Worm (Caenorhabditis elegans) whole organism, young adult: ENCODE results near the gene cest-1.1.
"Not testable (repeated sequence)": the region's sequence is repeated elsewhere in the genome, so short reads cannot be mapped to it uniquely, and the experiment has no call there.

Source experiments
- C06A6.2 ChIP-seq: fragments of 200-800 bp; sonication (Bioruptor generic); conservative IDR thresholded peaks from 2 replicates; pipeline ENCODE4 v1.3.6; 2022; ENCODE audit warnings: missing genetic modification characterization, missing compliant biosample characterization
- F23B12.7 ChIP-seq: sonication (generic microtip); optimal IDR thresholded peaks from 2 replicates; lab custom pipeline; 2017; ENCODE audit warnings: missing genetic modification characterization, mild to moderate bottlenecking, missing compliant biosample characterization, antibody characterized with exemption, moderate library complexity; ENCODE audit not compliant: insufficient read depth
- F33H1.4 ChIP-seq: fragments of 200-800 bp; sonication (Bioruptor generic); IDR thresholded peaks from 2 replicates; pipeline ENCODE4 v1.3.6; 2022; ENCODE audit warnings: missing genetic modification reagents, missing genetic modification characterization, missing compliant biosample characterization
- F49E8.2 ChIP-seq: sonication (generic microtip); optimal IDR thresholded peaks from 3 replicates; lab custom pipeline; 2017; ENCODE audit warnings: missing genetic modification characterization, mild to moderate bottlenecking, missing compliant biosample characterization, antibody characterized with exemption, moderate library complexity; ENCODE audit not compliant: insufficient read depth
- F52B5.7 ChIP-seq: sonication (generic microtip); optimal IDR thresholded peaks from 2 replicates; lab custom pipeline; 2016; ENCODE audit warnings: mild to moderate bottlenecking, missing genetic modification characterization, missing compliant biosample characterization
- K12H6.12 ChIP-seq: fragments of 200-800 bp; sonication (Bioruptor generic); optimal IDR thresholded peaks from 2 replicates; lab custom pipeline; 2018; ENCODE audit warnings: mild to moderate bottlenecking, missing genetic modification characterization, missing compliant biosample characterization
- T07F8.4 ChIP-seq: sonication (generic microtip); optimal IDR thresholded peaks from 2 replicates; lab custom pipeline; 2016; ENCODE audit warnings: mild to moderate bottlenecking, missing genetic modification characterization, moderate library complexity, missing compliant biosample characterization
- Y67H2A.10 ChIP-seq: fragments of 200-800 bp; sonication (Bioruptor generic); conservative IDR thresholded peaks from 2 replicates; pipeline ENCODE4 v1.3.6; 2022; ENCODE audit warnings: missing genetic modification reagents, missing genetic modification characterization, missing compliant biosample characterization
- Y79H2A.3 ChIP-seq: fragments of 200-800 bp; sonication (Bioruptor generic); conservative IDR thresholded peaks from 2 replicates; pipeline ENCODE4 v1.3.6; 2022; ENCODE audit warnings: missing genetic modification reagents, missing genetic modification characterization, missing compliant biosample characterization
- Y95B8A.8 ChIP-seq: fragments of 200-800 bp; sonication (Bioruptor generic); IDR thresholded peaks from 2 replicates; pipeline ENCODE4 v1.3.6; 2022; ENCODE audit warnings: missing genetic modification reagents, missing genetic modification characterization, missing compliant biosample characterization
- aptf-2 ChIP-seq: fragments of 200-800 bp; sonication (Bioruptor generic); conservative IDR thresholded peaks from 2 replicates; pipeline ENCODE4 v1.3.6; 2022; ENCODE audit warnings: missing genetic modification reagents, missing genetic modification characterization, missing compliant biosample characterization
- atf-7 ChIP-seq: sonication (generic microtip); optimal IDR thresholded peaks from 2 replicates; lab custom pipeline; 2017; ENCODE audit warnings: mild to moderate bottlenecking, missing genetic modification characterization, missing compliant biosample characterization
- attf-3 ChIP-seq: fragments of 200-800 bp; sonication (Bioruptor generic); conservative IDR thresholded peaks from 2 replicates; pipeline ENCODE4 v1.3.6; 2022; ENCODE audit warnings: missing genetic modification reagents, missing genetic modification characterization, missing compliant biosample characterization
- attf-5 ChIP-seq: fragments of 200-800 bp; sonication (Bioruptor generic); optimal IDR thresholded peaks from 2 replicates; lab custom pipeline; 2018; ENCODE audit warnings: mild to moderate bottlenecking, missing genetic modification characterization, missing compliant biosample characterization
- ceh-27 ChIP-seq: fragments of 200-800 bp; sonication (Bioruptor generic); optimal IDR thresholded peaks from 2 replicates; lab custom pipeline; 2018; ENCODE audit warnings: mild to moderate bottlenecking, missing genetic modification characterization, moderate library complexity, missing compliant biosample characterization
- ceh-40 ChIP-seq: fragments of 200-800 bp; sonication (Bioruptor generic); IDR thresholded peaks from 2 replicates; pipeline ENCODE4 v1.3.6; 2022; ENCODE audit warnings: missing genetic modification characterization, missing compliant biosample characterization
- dox-1 ChIP-seq: fragments of 200-800 bp; sonication (Bioruptor generic); IDR thresholded peaks from 2 replicates; pipeline ENCODE4 v1.3.6; 2022; ENCODE audit warnings: missing genetic modification reagents, missing genetic modification characterization, missing compliant biosample characterization
- dpff-1 ChIP-seq: sonication (generic microtip); optimal IDR thresholded peaks from 2 replicates; lab custom pipeline; 2017; ENCODE audit warnings: mild to moderate bottlenecking, missing genetic modification characterization, missing compliant biosample characterization
- egl-44 ChIP-seq: fragments of 200-800 bp; sonication (Bioruptor generic); IDR thresholded peaks from 2 replicates; pipeline ENCODE4 v1.3.6; 2022; ENCODE audit warnings: missing genetic modification reagents, missing genetic modification characterization, missing compliant biosample characterization
- egrh-3 ChIP-seq: fragments of 200-800 bp; sonication (Bioruptor generic); IDR thresholded peaks from 2 replicates; pipeline ENCODE4 v1.3.6; 2022; ENCODE audit warnings: missing genetic modification reagents, missing genetic modification characterization, missing compliant biosample characterization
- ets-4 ChIP-seq: fragments of 200-800 bp; sonication (Bioruptor generic); optimal IDR thresholded peaks from 2 replicates; lab custom pipeline; 2018; ENCODE audit warnings: mild to moderate bottlenecking, missing genetic modification characterization, missing compliant biosample characterization
- gei-17 ChIP-seq: fragments of 200-800 bp; sonication (Bioruptor generic); optimal IDR thresholded peaks from 2 replicates; lab custom pipeline; 2018; ENCODE audit warnings: mild to moderate bottlenecking, missing genetic modification characterization, missing compliant biosample characterization
- him-1 ChIP-seq: sonication (generic microtip); optimal IDR thresholded peaks from 2 replicates; lab custom pipeline; 2016; ENCODE audit warnings: missing genotype, missing genetic modification reagents, missing genetic modification characterization, missing compliant biosample characterization
- hlh-12 ChIP-seq: sonication (generic microtip); optimal IDR thresholded peaks from 2 replicates; lab custom pipeline; 2016; ENCODE audit warnings: missing genetic modification characterization, missing compliant biosample characterization
- hmg-1.2 ChIP-seq: fragments of 200-800 bp; sonication (Bioruptor generic); IDR thresholded peaks from 2 replicates; pipeline ENCODE4 v1.3.6; 2022; ENCODE audit warnings: missing genetic modification reagents, missing genetic modification characterization, missing compliant biosample characterization
- hsf-1 ChIP-seq: fragments of 200-800 bp; sonication (Bioruptor generic); IDR thresholded peaks from 2 replicates; pipeline ENCODE4 v1.3.6; 2022; ENCODE audit warnings: missing genetic modification reagents, missing genetic modification characterization, missing compliant biosample characterization
- lin-40 ChIP-seq: sonication (generic microtip); optimal IDR thresholded peaks from 2 replicates; lab custom pipeline; 2016; ENCODE audit warnings: missing genetic modification characterization, mild to moderate bottlenecking, missing compliant biosample characterization, missing genotype, missing genetic modification reagents
- lin-54 ChIP-seq: fragments of 200-800 bp; sonication (Bioruptor generic); optimal IDR thresholded peaks from 2 replicates; lab custom pipeline; 2018; ENCODE audit warnings: mild to moderate bottlenecking, missing genetic modification characterization, missing compliant biosample characterization
- lsl-1 ChIP-seq: fragments of 200-800 bp; sonication (Bioruptor generic); optimal IDR thresholded peaks from 2 replicates; lab custom pipeline; 2018; ENCODE audit warnings: mild to moderate bottlenecking, missing genetic modification characterization, moderate library complexity, missing compliant biosample characterization
- madf-3 ChIP-seq: fragments of 200-800 bp; sonication (Bioruptor generic); IDR thresholded peaks from 2 replicates; pipeline ENCODE4 v1.3.6; 2022; ENCODE audit warnings: missing genetic modification reagents, missing genetic modification characterization, missing compliant biosample characterization
- mcd-1 ChIP-seq: fragments of 200-800 bp; sonication (Bioruptor generic); IDR thresholded peaks from 2 replicates; pipeline ENCODE4 v1.3.6; 2022; ENCODE audit warnings: missing genetic modification reagents, missing genetic modification characterization, missing compliant biosample characterization
- nfyb-1 ChIP-seq: fragments of 200-800 bp; sonication (Bioruptor generic); IDR thresholded peaks from 2 replicates; pipeline ENCODE4 v1.3.6; 2022; ENCODE audit warnings: missing genetic modification reagents, missing genetic modification characterization, missing compliant biosample characterization
- nhr-179 ChIP-seq: sonication (generic microtip); optimal IDR thresholded peaks from 2 replicates; lab custom pipeline; 2016; ENCODE audit warnings: mild to moderate bottlenecking, missing genetic modification characterization, missing compliant biosample characterization
- nhr-27 ChIP-seq: fragments of 200-800 bp; sonication (Bioruptor generic); optimal IDR thresholded peaks from 2 replicates; lab custom pipeline; 2018; ENCODE audit warnings: mild to moderate bottlenecking, missing genetic modification characterization, moderate library complexity, missing compliant biosample characterization
- nhr-80 ChIP-seq: sonication (generic microtip); optimal IDR thresholded peaks from 2 replicates; lab custom pipeline; 2016; ENCODE audit warnings: missing genetic modification characterization, missing compliant biosample characterization
- rec-8 ChIP-seq, 2 experiments: sonication (generic microtip); optimal IDR thresholded peaks; 2 replicates each; lab custom pipeline; 2016; ENCODE audit warnings: mild to moderate bottlenecking in 2 of 2, missing genetic modification characterization in 2 of 2, missing genetic modification reagents in 2 of 2, missing genotype in 2 of 2, missing biosample characterization in 1 of 2, missing compliant biosample characterization in 1 of 2, moderate library complexity in 1 of 2
- snpc-1.3 ChIP-seq: sonication (generic microtip); optimal IDR thresholded peaks from 2 replicates; lab custom pipeline; 2017; ENCODE audit warnings: missing genetic modification characterization, mild to moderate bottlenecking, missing compliant biosample characterization, antibody characterized with exemption, moderate library complexity, missing genotype, missing genetic modification reagents; ENCODE audit not compliant: insufficient read depth
- snpc-3.4 ChIP-seq: sonication (generic microtip); optimal IDR thresholded peaks from 2 replicates; lab custom pipeline; 2017; ENCODE audit warnings: missing genetic modification characterization, mild to moderate bottlenecking, missing compliant biosample characterization, antibody characterized with exemption, moderate library complexity, missing genotype, missing genetic modification reagents
- sptf-2 ChIP-seq: fragments of 200-800 bp; sonication (Bioruptor generic); optimal IDR thresholded peaks from 2 replicates; lab custom pipeline; 2018; ENCODE audit warnings: mild to moderate bottlenecking, missing genetic modification characterization, missing compliant biosample characterization
- tbp1 ChIP-seq: fragments of 200-800 bp; sonication (Bioruptor generic); optimal IDR thresholded peaks from 2 replicates; lab custom pipeline; 2018; ENCODE audit warnings: mild to moderate bottlenecking, missing genetic modification characterization, missing compliant biosample characterization
- ztf-18 ChIP-seq: sonication (generic microtip); optimal IDR thresholded peaks from 2 replicates; lab custom pipeline; 2016; ENCODE audit warnings: missing genotype, mild to moderate bottlenecking, missing genetic modification characterization, missing compliant biosample characterization
- ztf-22 ChIP-seq: fragments of 200-800 bp; sonication (Bioruptor generic); optimal IDR thresholded peaks from 2 replicates; lab custom pipeline; 2018; ENCODE audit warnings: mild to moderate bottlenecking, missing genetic modification characterization, moderate library complexity, missing compliant biosample characterization

The cest-1.1 gene

ce11 chrV:14210743-14211142 is 44.2 kb upstream of the cest-1.1 start, which contains the start of gene str-230:
str-230 (minus strand) TSS chrV:14210843.
- TF ChIP-seq nhr-179 (tag; lab: Kevin White, UChicago): no peak
- no peak for TF ChIP-seq Y79H2A.3
- no peak for TF ChIP-seq snpc-1.3 (tag; lab: Kevin White, UChicago)
- TF ChIP-seq tbp1 (GFP tag; lab: Kevin White, UChicago): no peak
- no peak for TF ChIP-seq F52B5.7 (tag; lab: Kevin White, UChicago)
- TF ChIP-seq Y95B8A.8 (GFP tag; lab: Robert Waterston, UW): no peak
- TF ChIP-seq attf-3 (GFP tag; lab: Robert Waterston, UW): no peak
- TF ChIP-seq F33H1.4 (GFP tag; lab: Robert Waterston, UW): no peak
- no peak for TF ChIP-seq nhr-80 (tag; lab: Kevin White, UChicago)

- TF ChIP-seq Y67H2A.10 (GFP tag; lab: Robert Waterston, UW); snpc-1.3 (tag; lab: Kevin White, UChicago); rec-8 (tag; optimal IDR thresholded peaks at IDR 0.05; lab: Kevin White, UChicago): not testable (repeated sequence)
- TF ChIP-seq, all 124 proteins: peak for 0; not testable (repeated sequence) for 124
Measured at ce11 chrV:14205214-14205613, 38.7 kb upstream of the cest-1.1 start, which contains the start of gene T16A9.3. T16A9.3 (plus strand) TSS chrV:14205514.

DNA sequence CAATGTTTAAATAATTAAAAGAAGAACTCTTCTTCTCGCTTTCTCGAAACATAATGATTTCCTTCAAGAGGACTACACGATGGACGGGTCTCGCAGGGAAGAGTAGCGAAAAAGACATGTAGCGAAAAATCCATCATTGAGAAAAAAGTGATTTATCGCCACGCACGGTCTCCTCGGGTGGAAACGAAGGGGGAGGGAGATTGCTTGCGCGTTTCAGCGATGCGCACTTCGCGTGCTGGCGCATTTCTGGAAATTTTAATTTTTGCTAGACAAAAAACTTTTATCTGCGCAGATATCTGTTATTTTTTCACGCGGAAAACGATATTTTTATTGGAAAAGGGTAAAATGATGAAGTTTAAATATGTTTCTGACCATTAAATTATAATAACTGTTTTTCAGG is 37.3 kb upstream of the cest-1.1 start:
- TF ChIP-seq hmg-1.2 (GFP tag; lab: Robert Waterston, UW) (0 out of 2 replicates have a peak, but pooled peaks have one; percentile 7), mcd-1 (GFP tag; lab: Robert Waterston, UW) (peak; percentile 73), ztf-18 (tag; lab: Kevin White, UChicago) (peak; percentile 7), egrh-3 (GFP tag; lab: Robert Waterston, UW) (peak; percentile 71), F33H1.4 (GFP tag; lab: Robert Waterston, UW) (0 out of 2 replicates have a peak, but pooled peaks have one; percentile 12), dox-1 (GFP tag; lab: Robert Waterston, UW) (peak; percentile 67)

DNA sequence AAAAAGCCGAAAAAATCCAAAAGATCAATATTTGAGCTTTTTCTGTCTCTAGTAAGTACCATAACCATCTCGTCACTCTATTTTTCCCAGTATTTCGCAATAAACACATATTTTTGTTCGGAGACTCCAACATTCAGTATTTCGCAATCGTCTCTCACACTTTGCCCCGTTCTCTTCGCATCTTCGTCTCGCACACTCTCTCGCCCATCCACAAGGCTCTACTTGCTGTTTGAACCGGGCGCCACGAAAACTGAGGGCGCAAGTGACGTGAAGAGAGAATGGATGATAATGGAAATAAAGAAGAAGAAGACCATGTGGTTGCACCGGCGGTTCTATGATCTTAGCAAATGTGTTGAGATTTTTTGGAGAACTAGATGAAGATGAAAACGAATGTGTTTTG is 33.6 kb upstream of the cest-1.1 start:
- TF ChIP-seq nfyb-1 (GFP tag; lab: Robert Waterston, UW): peak; percentile 89
- peak; percentile 86 for TF ChIP-seq ceh-27 (GFP tag; lab: Kevin White, UChicago)
- TF ChIP-seq ztf-18 (tag; lab: Kevin White, UChicago): peak; percentile 77
- TF ChIP-seq him-1: no peak
- TF ChIP-seq K12H6.12 (tag; lab: Kevin White, UChicago): peak; percentile 97
- TF ChIP-seq madf-3 (GFP tag; lab: Robert Waterston, UW): no peak
- TF ChIP-seq sptf-2 (GFP tag; lab: Kevin White, UChicago): no peak
- peak; percentile 90 for TF ChIP-seq lin-40 (tag; lab: Kevin White, UChicago)
- TF ChIP-seq C06A6.2 (GFP tag; lab: Robert Waterston, UW): peak; percentile 82
- TF ChIP-seq ztf-22 (GFP tag; lab: Kevin White, UChicago): peak; percentile 82
- TF ChIP-seq ets-4 (GFP tag; lab: Kevin White, UChicago): peak; percentile 45
- no peak for TF ChIP-seq hlh-12 (tag; lab: Kevin White, UChicago)
- no peak for TF ChIP-seq F49E8.2 (tag; lab: Kevin White, UChicago)
- TF ChIP-seq nhr-27 (tag; lab: Kevin White, UChicago): no peak
- peak; percentile 97 for TF ChIP-seq attf-5
- TF ChIP-seq lsl-1: no peak
- TF ChIP-seq F23B12.7 (tag; lab: Kevin White, UChicago): peak; percentile 69
- peak; percentile 29 for TF ChIP-seq snpc-1.3 (tag; lab: Kevin White, UChicago)
- TF ChIP-seq gei-17: peak; percentile 66
- TF ChIP-seq lin-54 (GFP tag; lab: Kevin White, UChicago): peak; percentile 67
- TF ChIP-seq hsf-1 (GFP tag; lab: Robert Waterston, UW): peak; percentile 26; the same call in 1 of the 2 replicates
- no peak for TF ChIP-seq snpc-3.4 (tag; lab: Kevin White, UChicago)
- TF ChIP-seq aptf-2 (GFP tag; lab: Robert Waterston, UW): no peak
- TF ChIP-seq ceh-40 (GFP tag; lab: Robert Waterston, UW): no peak
- TF ChIP-seq egl-44 (GFP tag; lab: Robert Waterston, UW): no peak
- peak; percentile 16 for TF ChIP-seq T07F8.4 (tag; lab: Kevin White, UChicago)
- peak; percentile 93 for TF ChIP-seq atf-7
- no peak for TF ChIP-seq dpff-1 (tag; lab: Kevin White, UChicago)
